Fruit fly (Drosophila melanogaster) whole organism, pupa: ENCODE measurements around the gene ARY.
"Not testable (repeated sequence)": the region's sequence is repeated elsewhere in the genome, so short reads cannot be mapped to it uniquely, and the experiment has no call there.

Source experiments
- CG13204 ChIP-seq: fragments of 200-800 bp; sonication (Bioruptor generic); optimal IDR thresholded peaks from 2 replicates; lab custom pipeline; 2018; ENCODE audit warnings: missing biosample characterization, mild to moderate bottlenecking, missing genetic modification characterization, moderate library complexity
- CG9948 ChIP-seq: fragments of 200-800 bp; sonication (Bioruptor generic); optimal IDR thresholded peaks from 2 replicates; lab custom pipeline; 2018; ENCODE audit warnings: missing biosample characterization, mild to moderate bottlenecking, missing genetic modification characterization, moderate library complexity
- D1 ChIP-seq: fragments of 200-800 bp; sonication (Bioruptor generic); optimal IDR thresholded peaks from 2 replicates; lab custom pipeline; 2018; ENCODE audit warnings: missing biosample characterization, mild to moderate bottlenecking, missing genetic modification characterization, moderate library complexity
- EcR ChIP-seq: fragments of 200-800 bp; sonication (Bioruptor generic); optimal IDR thresholded peaks from 3 replicates; lab custom pipeline; 2019; ENCODE audit warnings: missing biosample characterization, missing genetic modification characterization, mild to moderate bottlenecking, moderate library complexity, missing genetic modification reagents
- Pif1A ChIP-seq: fragments of 200-800 bp; sonication (Bioruptor generic); optimal IDR thresholded peaks from 3 replicates; lab custom pipeline; 2016; ENCODE audit warnings: missing biosample characterization, missing genetic modification characterization
- Pif1B ChIP-seq: fragments of 200-800 bp; sonication (Bioruptor generic); optimal IDR thresholded peaks from 3 replicates; lab custom pipeline; 2016; ENCODE audit warnings: missing biosample characterization, missing genetic modification characterization
- rn ChIP-seq: fragments of 200-800 bp; sonication (Bioruptor generic); IDR thresholded peaks from 2 replicates; pipeline ENCODE4 v1.3.6; 2022; ENCODE audit warnings: missing biosample characterization, missing genetic modification characterization

DNA sequence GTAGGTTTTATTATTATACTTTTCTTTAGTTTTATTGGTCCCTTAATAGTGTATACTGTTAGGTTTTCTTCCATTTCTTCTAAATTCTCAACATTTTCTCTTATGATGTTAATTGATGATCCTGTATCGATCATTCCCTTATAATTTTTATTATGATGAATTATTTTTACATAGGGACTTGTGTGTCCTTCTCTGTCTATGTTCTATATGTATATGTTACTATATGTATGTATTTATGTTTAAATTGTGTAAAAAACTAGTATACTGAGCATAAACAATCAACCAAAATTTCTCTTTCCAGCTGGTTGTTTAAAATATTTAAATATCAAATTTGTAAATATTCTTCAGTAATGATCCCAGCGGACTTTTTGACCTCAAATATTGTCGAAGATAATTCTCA is at the start of gene ARY:
- TF ChIP-seq EcR; D1 (tag; lab: Kevin White, UChicago); rn (GFP tag; lab: Robert Waterston, UW); Pif1B (GFP tag; lab: Kevin White, UChicago); Pif1A (GFP tag; lab: Kevin White, UChicago); CG9948 (tag; lab: Kevin White, UChicago); CG13204 (GFP tag; lab: Kevin White, UChicago): not testable (repeated sequence)
